Worm (Caenorhabditis elegans) whole organism, young adult: Measurements from ENCODE around the gene F35H10.3.

Experiments
- B0336.3 ChIP-seq: fragments of 200-800 bp; sonication (Bioruptor generic); IDR thresholded peaks from 2 replicates; pipeline ENCODE4 v1.3.6; 2022; ENCODE audit warnings: missing genetic modification characterization, missing compliant biosample characterization
- C17E4.6 ChIP-seq: fragments of 200-800 bp; sonication (Bioruptor generic); IDR thresholded peaks from 2 replicates; pipeline ENCODE4 v1.3.6; 2022; ENCODE audit warnings: missing genetic modification reagents, missing genetic modification characterization, missing compliant biosample characterization
- D2030.7 ChIP-seq: fragments of 200-800 bp; sonication (Bioruptor generic); IDR thresholded peaks from 2 replicates; pipeline ENCODE4 v1.3.6; 2022; ENCODE audit warnings: missing genetic modification reagents, missing genetic modification characterization, missing compliant biosample characterization
- F33H1.4 ChIP-seq: fragments of 200-800 bp; sonication (Bioruptor generic); IDR thresholded peaks from 2 replicates; pipeline ENCODE4 v1.3.6; 2022; ENCODE audit warnings: missing genetic modification reagents, missing genetic modification characterization, missing compliant biosample characterization
- F37B4.10 ChIP-seq: fragments of 200-800 bp; sonication (Bioruptor generic); IDR thresholded peaks from 2 replicates; pipeline ENCODE4 v1.3.6; 2022; ENCODE audit warnings: missing genetic modification characterization, missing compliant biosample characterization
- F49E8.2 ChIP-seq: sonication (generic microtip); optimal IDR thresholded peaks from 3 replicates; lab custom pipeline; 2017; ENCODE audit warnings: missing genetic modification characterization, mild to moderate bottlenecking, missing compliant biosample characterization, antibody characterized with exemption, moderate library complexity; ENCODE audit not compliant: insufficient read depth
- F57A8.1 ChIP-seq: fragments of 200-800 bp; sonication (Bioruptor generic); optimal IDR thresholded peaks from 2 replicates; lab custom pipeline; 2018; ENCODE audit warnings: mild to moderate bottlenecking, missing genetic modification characterization, moderate library complexity, missing compliant biosample characterization
- F57C9.4 ChIP-seq: sonication (generic microtip); optimal IDR thresholded peaks from 2 replicates; lab custom pipeline; 2017; ENCODE audit warnings: mild to moderate bottlenecking, missing genetic modification characterization, missing compliant biosample characterization
- T26A5.8 ChIP-seq: sonication (generic microtip); optimal IDR thresholded peaks from 2 replicates; lab custom pipeline; 2016; ENCODE audit warnings: missing genetic modification characterization, missing compliant biosample characterization
- Y56A3A.18 ChIP-seq: fragments of 200-800 bp; sonication (Bioruptor generic); IDR thresholded peaks from 2 replicates; pipeline ENCODE4 v1.3.6; 2022; ENCODE audit warnings: missing genetic modification reagents, missing genetic modification characterization, missing compliant biosample characterization
- Y79H2A.3 ChIP-seq: fragments of 200-800 bp; sonication (Bioruptor generic); conservative IDR thresholded peaks from 2 replicates; pipeline ENCODE4 v1.3.6; 2022; ENCODE audit warnings: missing genetic modification reagents, missing genetic modification characterization, missing compliant biosample characterization
- Y95B8A.8 ChIP-seq: fragments of 200-800 bp; sonication (Bioruptor generic); IDR thresholded peaks from 2 replicates; pipeline ENCODE4 v1.3.6; 2022; ENCODE audit warnings: missing genetic modification reagents, missing genetic modification characterization, missing compliant biosample characterization
- ama-1 ChIP-seq, 3 experiments: fragments of 150-350 bp in 1 of 3; sonication (generic microtip) in 2 of 3; optimal IDR thresholded peaks; 2 replicates each; lab custom pipeline; 2014 to 2018; ENCODE audit warnings: missing biosample characterization in 2 of 3, missing genetic modification characterization in 2 of 3, missing genetic modification reagents in 2 of 3
- athp-1 ChIP-seq: sonication (generic microtip); optimal IDR thresholded peaks from 2 replicates; lab custom pipeline; 2017; ENCODE audit warnings: mild to moderate bottlenecking, missing genetic modification characterization, missing compliant biosample characterization
- attf-6 ChIP-seq: fragments of 200-800 bp; sonication (Bioruptor generic); IDR thresholded peaks from 2 replicates; pipeline ENCODE4 v1.3.6; 2022; ENCODE audit warnings: missing genetic modification reagents, missing genetic modification characterization, missing compliant biosample characterization
- bed-2 ChIP-seq: fragments of 200-800 bp; sonication (Bioruptor generic); IDR thresholded peaks from 2 replicates; pipeline ENCODE4 v1.3.6; 2022; ENCODE audit warnings: missing genetic modification reagents, missing genetic modification characterization, missing compliant biosample characterization
- ccch-3 ChIP-seq: fragments of 200-800 bp; sonication (Bioruptor generic); optimal IDR thresholded peaks from 2 replicates; lab custom pipeline; 2018; ENCODE audit warnings: mild to moderate bottlenecking, missing genetic modification characterization, missing compliant biosample characterization
- cebp-2 ChIP-seq: fragments of 200-800 bp; sonication (Bioruptor generic); IDR thresholded peaks from 2 replicates; pipeline ENCODE4 v1.3.6; 2022; ENCODE audit warnings: missing genetic modification characterization, missing compliant biosample characterization
- ceh-40 ChIP-seq: fragments of 200-800 bp; sonication (Bioruptor generic); IDR thresholded peaks from 2 replicates; pipeline ENCODE4 v1.3.6; 2022; ENCODE audit warnings: missing genetic modification characterization, missing compliant biosample characterization
- ceh-58 ChIP-seq: fragments of 200-800 bp; sonication (Bioruptor generic); IDR thresholded peaks from 2 replicates; pipeline ENCODE4 v1.3.6; 2022; ENCODE audit warnings: missing genetic modification characterization, missing compliant biosample characterization
- dox-1 ChIP-seq: fragments of 200-800 bp; sonication (Bioruptor generic); IDR thresholded peaks from 2 replicates; pipeline ENCODE4 v1.3.6; 2022; ENCODE audit warnings: missing genetic modification reagents, missing genetic modification characterization, missing compliant biosample characterization
- egl-44 ChIP-seq: fragments of 200-800 bp; sonication (Bioruptor generic); IDR thresholded peaks from 2 replicates; pipeline ENCODE4 v1.3.6; 2022; ENCODE audit warnings: missing genetic modification reagents, missing genetic modification characterization, missing compliant biosample characterization
- fkh-3 ChIP-seq: sonication (generic microtip); optimal IDR thresholded peaks from 2 replicates; lab custom pipeline; 2016; ENCODE audit warnings: mild to moderate bottlenecking, missing genetic modification characterization, missing compliant biosample characterization
- gei-17 ChIP-seq: fragments of 200-800 bp; sonication (Bioruptor generic); optimal IDR thresholded peaks from 2 replicates; lab custom pipeline; 2018; ENCODE audit warnings: mild to moderate bottlenecking, missing genetic modification characterization, missing compliant biosample characterization
- him-1 ChIP-seq: sonication (generic microtip); optimal IDR thresholded peaks from 2 replicates; lab custom pipeline; 2016; ENCODE audit warnings: missing genotype, missing genetic modification reagents, missing genetic modification characterization, missing compliant biosample characterization
- hlh-12 ChIP-seq: sonication (generic microtip); optimal IDR thresholded peaks from 2 replicates; lab custom pipeline; 2016; ENCODE audit warnings: missing genetic modification characterization, missing compliant biosample characterization
- hmg-20 ChIP-seq: fragments of 200-800 bp; sonication (Bioruptor generic); IDR thresholded peaks from 2 replicates; pipeline ENCODE4 v1.3.6; 2022; ENCODE audit warnings: missing genetic modification reagents, missing genetic modification characterization, missing compliant biosample characterization
- hrde-1 ChIP-seq: sonication (generic microtip); optimal IDR thresholded peaks from 2 replicates; lab custom pipeline; 2016; ENCODE audit warnings: missing genetic modification characterization, mild to moderate bottlenecking, missing compliant biosample characterization, moderate library complexity, missing genotype, missing genetic modification reagents, borderline replicate concordance
- hsf-1 ChIP-seq: fragments of 200-800 bp; sonication (Bioruptor generic); IDR thresholded peaks from 2 replicates; pipeline ENCODE4 v1.3.6; 2022; ENCODE audit warnings: missing genetic modification reagents, missing genetic modification characterization, missing compliant biosample characterization
- lin-40 ChIP-seq: sonication (generic microtip); optimal IDR thresholded peaks from 2 replicates; lab custom pipeline; 2016; ENCODE audit warnings: missing genetic modification characterization, mild to moderate bottlenecking, missing compliant biosample characterization, missing genotype, missing genetic modification reagents
- lin-54 ChIP-seq: fragments of 200-800 bp; sonication (Bioruptor generic); optimal IDR thresholded peaks from 2 replicates; lab custom pipeline; 2018; ENCODE audit warnings: mild to moderate bottlenecking, missing genetic modification characterization, missing compliant biosample characterization
- rec-8 ChIP-seq, 2 experiments: sonication (generic microtip); optimal IDR thresholded peaks; 2 replicates each; lab custom pipeline; 2016; ENCODE audit warnings: mild to moderate bottlenecking in 2 of 2, missing genetic modification characterization in 2 of 2, missing genetic modification reagents in 2 of 2, missing genotype in 2 of 2, missing biosample characterization in 1 of 2, missing compliant biosample characterization in 1 of 2, moderate library complexity in 1 of 2
- snpc-1.3 ChIP-seq: sonication (generic microtip); optimal IDR thresholded peaks from 2 replicates; lab custom pipeline; 2017; ENCODE audit warnings: missing genetic modification characterization, mild to moderate bottlenecking, missing compliant biosample characterization, antibody characterized with exemption, moderate library complexity, missing genotype, missing genetic modification reagents; ENCODE audit not compliant: insufficient read depth
- snpc-4 ChIP-seq, 5 experiments: fragments of 150-350 bp in 1 of 5; sonication (generic microtip) in 4 of 5; optimal IDR thresholded peaks; 2 replicates each; lab custom pipeline; 2014 to 2018; ENCODE audit warnings: missing genetic modification characterization in 5 of 5, missing biosample characterization in 3 of 5, antibody characterized with exemption in 2 of 5, mild to moderate bottlenecking in 2 of 5, missing compliant biosample characterization in 2 of 5, missing genotype in 2 of 5, moderate library complexity in 2 of 5, missing genetic modification reagents in 1 of 5
- tbp1 ChIP-seq: fragments of 200-800 bp; sonication (Bioruptor generic); optimal IDR thresholded peaks from 2 replicates; lab custom pipeline; 2018; ENCODE audit warnings: mild to moderate bottlenecking, missing genetic modification characterization, missing compliant biosample characterization
- tlf-1 ChIP-seq: fragments of 200-800 bp; sonication (Bioruptor generic); optimal IDR thresholded peaks from 2 replicates; lab custom pipeline; 2018; ENCODE audit warnings: mild to moderate bottlenecking, missing genetic modification characterization, missing compliant biosample characterization
- unc-130 ChIP-seq: sonication (generic microtip); optimal IDR thresholded peaks from 2 replicates; lab custom pipeline; 2016; ENCODE audit warnings: missing genetic modification reagents, missing genetic modification characterization, missing compliant biosample characterization
- xnd-1 ChIP-seq: sonication (generic microtip); optimal IDR thresholded peaks from 2 replicates; lab custom pipeline; 2016; ENCODE audit warnings: missing genotype, missing genetic modification reagents, missing genetic modification characterization, missing compliant biosample characterization

F35H10.3 gene

DNA sequence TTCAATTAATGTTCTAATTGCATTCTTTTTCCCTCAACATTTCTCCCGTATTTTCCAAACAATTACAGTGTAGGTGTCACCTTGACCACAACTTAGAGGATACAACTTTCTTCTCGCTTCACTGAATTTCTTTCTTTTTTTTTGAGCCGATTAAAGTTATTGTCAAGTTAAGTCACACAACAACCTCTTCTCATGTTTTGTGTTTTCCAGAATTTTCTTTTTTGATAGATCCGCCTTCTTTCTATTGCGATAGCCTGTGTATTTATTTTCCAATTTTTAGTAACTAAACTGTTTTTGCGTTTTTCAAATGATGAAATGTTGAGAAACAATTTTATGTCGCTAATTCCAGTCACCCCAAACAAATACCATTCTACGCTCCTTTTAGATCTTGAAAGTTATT is at the start of gene F35H10.3:
Gene F35H10.3, plus strand, starts transcription at position 301 of the 400 bp plus-strand sequence.
- no peak for TF ChIP-seq F49E8.2
- no peak for TF ChIP-seq dox-1 (GFP tag; lab: Robert Waterston, UW)
- no peak for TF ChIP-seq hlh-12 (tag; lab: Kevin White, UChicago)
- no peak for TF ChIP-seq C17E4.6 (GFP tag; lab: Robert Waterston, UW)
- no peak for TF ChIP-seq hmg-20
- no peak for TF ChIP-seq ccch-3 (GFP tag; lab: Kevin White, UChicago)
- no peak for TF ChIP-seq gei-17 (GFP tag; lab: Kevin White, UChicago)
- TF ChIP-seq tbp1, result no peak

DNA sequence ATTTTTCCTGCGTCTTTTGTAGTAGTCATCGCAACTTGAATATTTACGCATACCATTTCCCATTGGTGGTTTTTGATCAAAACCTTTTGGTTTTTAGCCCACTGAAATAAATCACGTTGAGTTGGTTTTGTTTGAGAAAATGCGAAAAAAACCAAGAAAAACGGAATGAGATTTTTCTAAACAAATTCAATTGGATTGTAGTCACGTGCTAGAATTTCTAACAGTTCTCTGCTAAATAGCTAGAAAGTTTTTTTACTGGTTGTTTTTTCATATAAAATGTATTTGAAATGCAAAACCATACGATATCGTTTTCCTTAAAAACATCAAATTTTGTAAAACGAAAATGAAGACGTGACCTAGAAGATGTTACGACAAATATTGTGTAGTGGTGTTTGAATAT is 49.2 kb upstream of the F35H10.3 start, which contains the start of gene K07H8.12:
Gene K07H8.12, minus strand, starts transcription at position 101 of the 400 bp plus-strand sequence.
- TF ChIP-seq athp-1 (tag; lab: Kevin White, UChicago) (no peak), F33H1.4 (GFP tag; lab: Robert Waterston, UW) (no peak), F37B4.10 (no peak), F57A8.1 (GFP tag; lab: Kevin White, UChicago) (no peak), ceh-58 (no peak)

- TF ChIP-seq cebp-2 (GFP tag; lab: Robert Waterston, UW), result no peak
- no peak for TF ChIP-seq D2030.7 (GFP tag; lab: Robert Waterston, UW)
- TF ChIP-seq F37B4.10, result no peak
- TF ChIP-seq F57C9.4 (tag; lab: Kevin White, UChicago), result no peak
- no peak for TF ChIP-seq ccch-3 (GFP tag; lab: Kevin White, UChicago)
- TF ChIP-seq egl-44 (GFP tag; lab: Robert Waterston, UW), result no peak
- no peak for TF ChIP-seq ceh-58
- no peak for TF ChIP-seq Y56A3A.18 (GFP tag; lab: Robert Waterston, UW)
- TF ChIP-seq T26A5.8 (tag; lab: Kevin White, UChicago), result no peak
- TF ChIP-seq dox-1 (GFP tag; lab: Robert Waterston, UW), result no peak
- TF ChIP-seq Y95B8A.8 (GFP tag; lab: Robert Waterston, UW), result no peak
- TF ChIP-seq ama-1 (optimal IDR thresholded peaks at IDR 0.05; lab: Kevin White, UChicago), result no peak
- TF ChIP-seq ama-1 (GFP tag; optimal IDR thresholded peaks at IDR 0.05; lab: Kevin White, UChicago), result no peak
- no peak for TF ChIP-seq lin-40 (tag; lab: Kevin White, UChicago)
These were observed 42.6 kb upstream of the F35H10.3 start for ce11 chrIV:8283214-8283613.

DNA sequence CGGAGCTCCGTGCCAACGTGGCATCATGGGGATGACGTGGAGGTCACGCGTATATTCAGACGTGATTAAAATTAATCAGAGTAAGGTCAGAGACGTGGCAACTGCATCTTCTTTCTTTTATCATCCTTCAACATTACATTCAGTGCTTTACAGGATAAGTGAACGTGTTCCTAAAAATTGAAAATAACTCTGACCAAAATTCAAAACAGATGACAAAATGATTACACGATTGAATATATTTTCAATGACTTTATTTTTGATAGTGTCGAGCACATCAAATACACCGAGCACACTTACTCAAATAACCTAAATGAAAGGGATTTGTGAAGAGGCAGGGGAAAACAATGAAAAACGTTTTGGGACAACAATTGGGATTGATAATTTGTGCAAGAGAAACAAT is 39.4 kb upstream of the F35H10.3 start, which contains the start of gene K07H8.9:
Gene K07H8.9, minus strand, starts transcription at position 125 of the 400 bp plus-strand sequence.
- TF ChIP-seq snpc-1.3 (tag; lab: Kevin White, UChicago) (no peak), ama-1 (optimal IDR thresholded peaks at IDR 0.05; lab: Kevin White, UChicago) (no peak), ama-1 (GFP tag; optimal IDR thresholded peaks at IDR 0.05; lab: Kevin White, UChicago) (peak in 1 of 2 experiments; percentile 85), fkh-3 (tag; lab: Kevin White, UChicago) (peak; percentile 6), snpc-4 (GFP tag; optimal IDR thresholded peaks at IDR 0.05; lab: Kevin White, UChicago) (no peak), snpc-4 (tag; optimal IDR thresholded peaks at IDR 0.05; lab: Kevin White, UChicago) (peak in 2 of 4 experiments; percentile 27 to 29), hrde-1 (tag; lab: Kevin White, UChicago) (peak; percentile 91), attf-6 (GFP tag; lab: Robert Waterston, UW) (0 out of 2 replicates have a peak, but pooled peaks have one; percentile 16), B0336.3 (peak; percentile 33; the same call in 1 of the 2 replicates), rec-8 (tag; optimal IDR thresholded peaks at IDR 0.05; lab: Kevin White, UChicago) (peak in 1 of 2 experiments; percentile 26), hsf-1 (GFP tag; lab: Robert Waterston, UW) (peak; percentile 57; the same call in 1 of the 2 replicates), lin-54 (GFP tag; lab: Kevin White, UChicago) (no peak), Y79H2A.3 (GFP tag; lab: Robert Waterston, UW) (0 out of 2 replicates have a peak, but pooled peaks have one; percentile 8), ceh-40 (GFP tag; lab: Robert Waterston, UW) (0 out of 2 replicates have a peak, but pooled peaks have one; percentile 20), hmg-20 (no peak), F49E8.2 (peak; percentile 82), tlf-1 (GFP tag; lab: Kevin White, UChicago) (peak; percentile 40), him-1 (tag; lab: Kevin White, UChicago) (peak; percentile 31), unc-130 (GFP tag; lab: Kevin White, UChicago) (peak; percentile 38), xnd-1 (tag; lab: Kevin White, UChicago) (peak; percentile 15), bed-2 (GFP tag; lab: Robert Waterston, UW) (no peak)
- TF ChIP-seq, all 124 proteins: peak for 15
